Worm (Caenorhabditis elegans): Measurements from ENCODE around the gene fbxa-134.
A peak's percentile ranks its signal among the peaks of the same experiment; 100 is the strongest.

Gene fbxa-134

ce11 chrV:17303392-17303791, 49.3 kb downstream of the fbxa-134 start:
- TF ChIP-seq T20F7.1 (GFP tag; optimal IDR thresholded peaks at IDR 0.05) (no peak), daf-19 (GFP tag; conservative IDR thresholded peaks at IDR 0.05) (no peak), unc-62 (GFP tag; optimal IDR thresholded peaks at IDR 0.05 in 1 of 2) (peak in 1 of 2 experiments; percentile 90), unc-62 (tag; optimal IDR thresholded peaks at IDR 0.05) (no peak), nhr-25 (tag; optimal IDR thresholded peaks at IDR 0.05; ENCODE audit: borderline replicate concordance, insufficient read depth) (no peak), nhr-77 (tag; optimal IDR thresholded peaks at IDR 0.05) (no peak), hif-1 (tag; optimal IDR thresholded peaks at IDR 0.05) (no peak), ceh-20 (GFP tag; IDR thresholded peaks at IDR 0.05) (no peak)

ce11 chrV:17302754-17303153, 49.9 kb downstream of the fbxa-134 start, which contains the start of gene sri-70:
Gene sri-70 (plus strand): TSS chrV:17303054.
- no peak for TF ChIP-seq daf-12 (tag; optimal IDR thresholded peaks at IDR 0.05)
- no peak for TF ChIP-seq nhr-28 (tag; optimal IDR thresholded peaks at IDR 0.05)
- no peak for TF ChIP-seq duxl-1 (tag; optimal IDR thresholded peaks at IDR 0.05; ENCODE audit: poor library complexity)
- TF ChIP-seq zag-1 (tag; optimal IDR thresholded peaks at IDR 0.05): no peak
- TF ChIP-seq fos-1 (tag; optimal IDR thresholded peaks at IDR 0.05): no peak
- TF ChIP-seq nhr-6 (tag; optimal IDR thresholded peaks at IDR 0.05): no peak
- no peak for TF ChIP-seq egl-43 (GFP tag; IDR thresholded peaks at IDR 0.05)
- no peak for TF ChIP-seq Y48G9A.11 (GFP tag; IDR thresholded peaks at IDR 0.05)
- no peak for TF ChIP-seq zfp-2 (tag; optimal IDR thresholded peaks at IDR 0.05)
- no peak for TF ChIP-seq ctbp-1 (GFP tag; IDR thresholded peaks at IDR 0.05)
- no peak for TF ChIP-seq lin-15B (tag; optimal IDR thresholded peaks at IDR 0.05)
- TF ChIP-seq zfp-3 (GFP tag; conservative IDR thresholded peaks at IDR 0.05): no peak
- no peak for TF ChIP-seq php-3 (GFP tag; IDR thresholded peaks at IDR 0.05)
- TF ChIP-seq mdl-1 (tag; optimal IDR thresholded peaks at IDR 0.05): no peak
- TF ChIP-seq T20F7.1 (GFP tag; optimal IDR thresholded peaks at IDR 0.05): no peak
- TF ChIP-seq ceh-20 (GFP tag; IDR thresholded peaks at IDR 0.05): no peak
- TF ChIP-seq attf-4 (tag; optimal IDR thresholded peaks at IDR 0.05): no peak

ce11 chrV:17301375-17301774, 51.3 kb downstream of the fbxa-134 start, which contains the start of gene K10G4.5:
Gene K10G4.5 (minus strand): TSS chrV:17301475.
- TF ChIP-seq cey-2 (tag; optimal IDR thresholded peaks at IDR 0.05; ENCODE audit: borderline replicate concordance, insufficient read depth) (no peak), pqm-1 (tag; optimal IDR thresholded peaks at IDR 0.05) (no peak), ceh-32 (tag; optimal IDR thresholded peaks at IDR 0.05; ENCODE audit: poor library complexity) (no peak), nhr-6 (tag; optimal IDR thresholded peaks at IDR 0.05) (no peak), egl-27 (tag; optimal IDR thresholded peaks at IDR 0.05) (no peak)

Data from whole organism, L4 larva.